Fruit fly (Drosophila melanogaster) whole organism, prepupa: ENCODE results near the gene CG12535.

Experiments
- CG11294 ChIP-seq: fragments of 200-800 bp; sonication (Bioruptor generic); IDR thresholded peaks from 2 replicates; pipeline ENCODE4 v1.3.6; 2022; ENCODE audit warnings: missing biosample characterization, missing genetic modification characterization
- CG11762 ChIP-seq: fragments of 200-800 bp; sonication (Bioruptor generic); optimal IDR thresholded peaks from 3 replicates; lab custom pipeline; 2016; ENCODE audit warnings: missing biosample characterization, missing genetic modification characterization; ENCODE audit not compliant: insufficient read depth
- CG15336 ChIP-seq: fragments of 200-800 bp; sonication (Bioruptor generic); IDR thresholded peaks from 2 replicates; pipeline ENCODE4 v1.3.6; 2022; ENCODE audit warnings: missing biosample characterization, missing genetic modification characterization
- CG1621 ChIP-seq: fragments of 200-800 bp; sonication (Bioruptor generic); optimal IDR thresholded peaks from 3 replicates; lab custom pipeline; 2018; ENCODE audit warnings: missing biosample characterization, mild to moderate bottlenecking, missing genetic modification characterization
- CG16779 ChIP-seq: fragments of 200-800 bp; sonication (Bioruptor generic); optimal IDR thresholded peaks from 3 replicates; lab custom pipeline; 2017; ENCODE audit warnings: missing biosample characterization, mild to moderate bottlenecking, missing genetic modification characterization
- CG31627 ChIP-seq: fragments of 200-800 bp; sonication (Bioruptor generic); optimal IDR thresholded peaks from 3 replicates; lab custom pipeline; 2016; ENCODE audit warnings: missing biosample characterization, missing genetic modification characterization
- CG32006 ChIP-seq: fragments of 200-800 bp; sonication (Bioruptor generic); optimal IDR thresholded peaks from 3 replicates; lab custom pipeline; 2017; ENCODE audit warnings: missing biosample characterization, mild to moderate bottlenecking, missing genetic modification characterization
- CG3919 ChIP-seq: fragments of 200-800 bp; sonication (Bioruptor generic); optimal IDR thresholded peaks from 3 replicates; lab custom pipeline; 2016; ENCODE audit warnings: missing biosample characterization, missing genetic modification characterization
- CG6163 ChIP-seq: fragments of 200-800 bp; sonication (Bioruptor generic); IDR thresholded peaks from 3 replicates; pipeline ENCODE4 v1.3.6; 2022; ENCODE audit warnings: missing biosample characterization, missing genetic modification characterization
- CG6276 ChIP-seq: fragments of 200-800 bp; sonication (Bioruptor generic); optimal IDR thresholded peaks from 2 replicates; lab custom pipeline; 2017; ENCODE audit warnings: missing biosample characterization, mild to moderate bottlenecking, missing genetic modification characterization
- CG6808 ChIP-seq: fragments of 200-800 bp; sonication (Bioruptor generic); optimal IDR thresholded peaks from 3 replicates; lab custom pipeline; 2017; ENCODE audit warnings: missing biosample characterization, missing genetic modification characterization, mild to moderate bottlenecking, moderate library complexity, missing genetic modification reagents
- CG6854 ChIP-seq: fragments of 200-800 bp; sonication (Bioruptor generic); optimal IDR thresholded peaks from 2 replicates; lab custom pipeline; 2017; ENCODE audit warnings: missing biosample characterization, mild to moderate bottlenecking, missing genetic modification characterization
- CG8119 ChIP-seq: fragments of 200-800 bp; sonication (Bioruptor generic); IDR thresholded peaks from 3 replicates; pipeline ENCODE4 v1.3.6; 2022; ENCODE audit warnings: missing biosample characterization, missing genetic modification characterization
- CG8632 ChIP-seq: fragments of 200-800 bp; sonication (Bioruptor generic); optimal IDR thresholded peaks from 3 replicates; lab custom pipeline; 2016; ENCODE audit warnings: missing biosample characterization, missing genetic modification characterization
- CG9139 ChIP-seq: fragments of 200-800 bp; sonication (Bioruptor generic); optimal IDR thresholded peaks from 3 replicates; lab custom pipeline; 2017; ENCODE audit warnings: missing biosample characterization, mild to moderate bottlenecking, missing genetic modification characterization
- Eip75B ChIP-seq: fragments of 200-800 bp; sonication (Bioruptor generic); optimal IDR thresholded peaks from 3 replicates; lab custom pipeline; 2016; ENCODE audit warnings: missing biosample characterization, missing genetic modification characterization
- Eip78C ChIP-seq: fragments of 200-800 bp; sonication (Bioruptor generic); peaks from one replicate; lab custom pipeline; 2016; ENCODE audit warnings: missing biosample characterization, missing genetic modification characterization
- Eip93F ChIP-seq: fragments of 200-800 bp; sonication (Bioruptor generic); optimal IDR thresholded peaks from 2 replicates; lab custom pipeline; 2016; ENCODE audit warnings: missing biosample characterization, mild to moderate bottlenecking, missing genetic modification characterization
- Ets21C ChIP-seq: fragments of 200-800 bp; sonication (Bioruptor generic); optimal IDR thresholded peaks from 3 replicates; lab custom pipeline; 2016; ENCODE audit warnings: missing biosample characterization, missing genetic modification characterization
- Ets96B ChIP-seq: fragments of 200-800 bp; optimal IDR thresholded peaks from 2 replicates; lab custom pipeline; 2019; ENCODE audit warnings: missing biosample characterization, mild to moderate bottlenecking, missing genetic modification characterization, moderate library complexity
- Gug ChIP-seq: fragments of 200-800 bp; sonication (Bioruptor generic); IDR thresholded peaks from 2 replicates; pipeline ENCODE4 v1.3.6; 2022; ENCODE audit warnings: missing biosample characterization, missing genetic modification characterization
- Hr4 ChIP-seq: fragments of 200-800 bp; sonication (Bioruptor generic); optimal IDR thresholded peaks from 3 replicates; lab custom pipeline; 2016; ENCODE audit warnings: missing biosample characterization, missing genetic modification characterization
- Lpt ChIP-seq: fragments of 200-800 bp; sonication (Bioruptor generic); optimal IDR thresholded peaks from 3 replicates; lab custom pipeline; 2016; ENCODE audit warnings: missing biosample characterization, missing genetic modification characterization
- Met ChIP-seq: fragments of 200-800 bp; sonication (Bioruptor generic); optimal IDR thresholded peaks from 3 replicates; lab custom pipeline; 2016; ENCODE audit warnings: missing biosample characterization, missing genetic modification characterization
- OdsH ChIP-seq: fragments of 200-800 bp; sonication (Bioruptor generic); optimal IDR thresholded peaks from 3 replicates; lab custom pipeline; 2016; ENCODE audit warnings: missing biosample characterization, missing genetic modification characterization
- Smox ChIP-seq: fragments of 200-800 bp; sonication (Bioruptor generic); optimal IDR thresholded peaks from 3 replicates; lab custom pipeline; 2016; ENCODE audit warnings: missing biosample characterization, missing genetic modification characterization
- Sox102F ChIP-seq: fragments of 200-800 bp; sonication (Bioruptor generic); optimal IDR thresholded peaks from 2 replicates; lab custom pipeline; 2016; ENCODE audit warnings: missing biosample characterization, mild to moderate bottlenecking, missing genetic modification characterization
- Sox14 ChIP-seq: fragments of 200-800 bp; sonication (Bioruptor generic); optimal IDR thresholded peaks from 3 replicates; lab custom pipeline; 2016; ENCODE audit warnings: missing biosample characterization, missing genetic modification characterization
- achi ChIP-seq: fragments of 200-800 bp; sonication (Bioruptor generic); optimal IDR thresholded peaks from 3 replicates; lab custom pipeline; 2016; ENCODE audit warnings: missing biosample characterization, missing genetic modification characterization
- acj6 ChIP-seq: fragments of 200-800 bp; sonication (Bioruptor generic); optimal IDR thresholded peaks from 3 replicates; lab custom pipeline; 2016; ENCODE audit warnings: missing biosample characterization, missing genetic modification characterization
- cyc ChIP-seq: fragments of 200-800 bp; sonication (Bioruptor generic); optimal IDR thresholded peaks from 3 replicates; lab custom pipeline; 2016; ENCODE audit warnings: missing biosample characterization, missing genetic modification characterization
- eg ChIP-seq: fragments of 200-800 bp; sonication (Bioruptor generic); IDR thresholded peaks from 3 replicates; pipeline ENCODE4 v1.3.6; 2022; ENCODE audit warnings: missing biosample characterization, missing genetic modification characterization
- esn ChIP-seq: fragments of 200-800 bp; sonication (Bioruptor generic); optimal IDR thresholded peaks from 2 replicates; lab custom pipeline; 2016; ENCODE audit warnings: missing biosample characterization, mild to moderate bottlenecking, missing genetic modification characterization, moderate library complexity
- fd85E ChIP-seq: fragments of 200-800 bp; sonication (Bioruptor generic); optimal IDR thresholded peaks from 3 replicates; lab custom pipeline; 2016; ENCODE audit warnings: missing biosample characterization, missing genetic modification characterization
- fkh ChIP-seq: fragments of 200-800 bp; sonication (Bioruptor generic); optimal IDR thresholded peaks from 3 replicates; lab custom pipeline; 2017; ENCODE audit warnings: missing biosample characterization, mild to moderate bottlenecking, missing genetic modification characterization, moderate library complexity
- net ChIP-seq: fragments of 200-800 bp; sonication (Bioruptor generic); optimal IDR thresholded peaks from 3 replicates; lab custom pipeline; 2016; ENCODE audit warnings: missing biosample characterization, missing genetic modification characterization
- pdm3 ChIP-seq: fragments of 200-800 bp; sonication (Bioruptor generic); optimal IDR thresholded peaks from 3 replicates; lab custom pipeline; 2016; ENCODE audit warnings: missing biosample characterization, missing genetic modification characterization
- spab ChIP-seq: fragments of 200-800 bp; sonication (Bioruptor generic); optimal IDR thresholded peaks from 2 replicates; lab custom pipeline; 2017; ENCODE audit warnings: missing biosample characterization, mild to moderate bottlenecking, missing genetic modification characterization, missing genetic modification reagents
- ss ChIP-seq, 2 experiments: fragments of 200-800 bp; sonication (Bioruptor generic); optimal IDR thresholded peaks; 2 replicates in 1 of 2; 3 replicates in 1 of 2; lab custom pipeline; 2017 to 2018; ENCODE audit warnings: mild to moderate bottlenecking in 2 of 2, missing biosample characterization in 2 of 2, missing genetic modification characterization in 2 of 2, moderate library complexity in 1 of 2
- svp ChIP-seq: fragments of 200-800 bp; sonication (Bioruptor generic); peaks from one replicate; lab custom pipeline; 2016; ENCODE audit warnings: missing biosample characterization, missing genetic modification characterization
- topi ChIP-seq: fragments of 200-800 bp; sonication (Bioruptor generic); optimal IDR thresholded peaks from 3 replicates; lab custom pipeline; 2016; ENCODE audit warnings: missing biosample characterization, missing genetic modification characterization
- vri ChIP-seq: fragments of 200-800 bp; sonication (Bioruptor generic); optimal IDR thresholded peaks from 3 replicates; lab custom pipeline; 2016; ENCODE audit warnings: missing biosample characterization, mild to moderate bottlenecking, missing genetic modification characterization

CG12535 gene

DNA sequence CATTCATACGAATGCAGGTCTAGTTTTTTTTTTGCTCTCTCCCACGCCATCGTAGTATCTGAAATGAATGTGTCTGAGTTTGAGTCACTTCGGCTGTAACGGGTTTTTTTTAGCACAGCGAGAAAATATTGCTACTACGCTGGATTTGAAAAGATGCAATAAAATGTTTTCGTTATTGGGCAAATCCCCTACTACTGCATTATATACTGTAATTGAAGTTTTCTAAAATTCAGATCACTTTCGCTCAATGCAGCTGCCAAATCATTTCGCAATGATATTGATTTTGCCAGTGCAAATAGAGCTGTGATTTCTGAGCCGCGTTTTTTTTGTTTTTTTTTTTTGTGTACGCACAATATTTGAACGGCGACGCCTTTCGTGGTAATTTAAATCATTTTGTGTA, 15.8 kb downstream of the CG12535 start (continued):
- TF ChIP-seq CG1621 (tag; lab: Kevin White, UChicago) (peak; percentile 82), ss (GFP tag; optimal IDR thresholded peaks at IDR 0.05; lab: Kevin White, UChicago) (peak; percentile 47 to 82), cyc (GFP tag; lab: Kevin White, UChicago) (peak; percentile 90), acj6 (peak; percentile 86), CG6854 (no peak), Eip93F (GFP tag; lab: Kevin White, UChicago) (no peak), CG9139 (peak; percentile 62), Sox14 (GFP tag; lab: Kevin White, UChicago) (peak; percentile 82), vri (GFP tag; lab: Kevin White, UChicago) (peak; percentile 44), Gug (peak; percentile 84), fd85E (GFP tag; lab: Kevin White, UChicago) (peak; percentile 70), Eip78C (GFP tag; lab: Kevin White, UChicago) (peak; percentile 96), CG32006 (GFP tag; lab: Kevin White, UChicago) (peak; percentile 85), topi (GFP tag; lab: Kevin White, UChicago) (peak; percentile 87), CG15336 (GFP tag; lab: Robert Waterston, UW) (peak; percentile 86), spab (peak; percentile 71), svp (GFP tag; lab: Kevin White, UChicago) (peak; percentile 90), Eip75B (GFP tag; lab: Kevin White, UChicago) (peak; percentile 82), Ets96B (peak; percentile 83), Smox (GFP tag; lab: Kevin White, UChicago) (peak; percentile 66), Sox102F (peak; percentile 75), Lpt (peak; percentile 80), CG16779 (peak; percentile 49), Hr4 (GFP tag; lab: Kevin White, UChicago) (peak; percentile 90), CG6808 (GFP tag; lab: Kevin White, UChicago) (peak; percentile 72), Met (GFP tag; lab: Kevin White, UChicago) (peak; percentile 50), OdsH (GFP tag; lab: Kevin White, UChicago) (peak; percentile 86), CG11294 (GFP tag; lab: Robert Waterston, UW) (peak; percentile 85)

DNA sequence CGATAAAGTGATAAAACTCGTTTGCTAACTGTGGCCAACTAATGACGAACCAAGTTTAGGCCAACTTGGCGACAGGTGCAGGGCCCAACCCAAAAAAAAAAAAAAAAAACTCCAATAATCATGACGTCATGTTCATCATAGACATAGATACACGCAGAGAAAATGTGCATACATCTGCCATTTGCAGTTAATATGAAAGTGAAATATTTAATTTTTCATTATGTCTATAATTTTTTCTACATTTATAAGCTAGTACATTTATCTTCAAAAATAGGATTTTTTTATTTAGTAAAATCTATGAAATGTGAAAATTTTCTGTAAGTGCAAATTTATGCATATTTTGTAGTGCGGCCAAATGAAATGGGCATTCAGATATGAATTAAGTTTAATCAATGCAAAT, 17.1 kb downstream of the CG12535 start:
- TF ChIP-seq CG1621 (tag; lab: Kevin White, UChicago) (no peak), Met (GFP tag; lab: Kevin White, UChicago) (no peak), Eip75B (GFP tag; lab: Kevin White, UChicago) (no peak), OdsH (GFP tag; lab: Kevin White, UChicago) (peak; percentile 18), Eip93F (GFP tag; lab: Kevin White, UChicago) (no peak), CG15336 (GFP tag; lab: Robert Waterston, UW) (peak; percentile 81), pdm3 (peak; percentile 2), achi (GFP tag; lab: Kevin White, UChicago) (peak; percentile 2), esn (GFP tag; lab: Kevin White, UChicago) (no peak), CG31627 (GFP tag; lab: Kevin White, UChicago) (no peak), Gug (peak; percentile 54), CG9139 (no peak), CG8119 (GFP tag; lab: Robert Waterston, UW) (peak; percentile 53; the same call in 1 of the 3 replicates), CG6163 (GFP tag; lab: Robert Waterston, UW) (0 out of 3 replicates have a peak, but pooled peaks have one; percentile 8), CG6854 (no peak), Eip78C (GFP tag; lab: Kevin White, UChicago) (peak; percentile 77), CG32006 (GFP tag; lab: Kevin White, UChicago) (peak; percentile 23), eg (GFP tag; lab: Robert Waterston, UW) (peak; percentile 67)
- TF ChIP-seq, all 60 proteins: peak for 10

DNA sequence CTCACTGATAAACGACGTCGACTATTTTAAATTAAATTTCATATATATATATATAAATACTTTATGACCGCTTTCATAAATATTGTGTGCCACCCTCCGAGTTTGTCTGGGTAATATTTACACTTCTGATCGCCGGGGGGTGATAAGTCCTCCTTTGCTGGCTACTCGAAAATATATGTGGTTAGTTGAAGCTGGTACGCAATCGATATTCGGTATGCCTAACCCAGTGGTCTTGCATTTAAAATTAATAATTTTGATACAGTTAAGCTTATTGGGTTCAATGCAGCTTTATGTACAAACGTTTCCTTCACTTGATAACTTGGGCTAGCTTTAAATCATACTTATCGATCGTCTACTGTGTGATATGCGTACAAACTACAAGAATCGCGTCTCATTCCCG, 18.8 kb downstream of the CG12535 start:
- TF ChIP-seq spab (no peak), fkh (GFP tag; lab: Kevin White, UChicago) (peak; percentile 46)
- TF ChIP-seq, all 60 proteins: peak for 1

DNA sequence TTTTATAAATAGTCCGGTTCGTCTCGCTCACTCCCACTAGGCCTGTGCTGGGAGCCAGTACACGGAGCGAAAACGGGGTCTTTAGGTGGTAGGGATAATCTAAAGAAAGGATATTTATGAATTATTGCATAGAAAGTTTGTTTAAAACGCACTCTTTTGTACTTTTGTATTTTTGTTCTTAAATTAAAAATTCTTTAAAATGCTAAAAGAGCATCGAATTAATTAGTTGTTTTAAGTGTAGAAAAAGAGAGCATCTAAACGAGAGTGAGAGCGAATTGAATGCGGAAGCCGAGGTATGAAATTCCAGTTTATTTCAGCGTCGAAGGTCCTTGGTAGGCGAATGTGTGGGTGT, 21.2 kb downstream of the CG12535 start:
- TF ChIP-seq Sox102F (peak; percentile 97), fkh (GFP tag; lab: Kevin White, UChicago) (no peak), topi (GFP tag; lab: Kevin White, UChicago) (peak; percentile 89), Eip93F (GFP tag; lab: Kevin White, UChicago) (peak; percentile 78), achi (GFP tag; lab: Kevin White, UChicago) (peak; percentile 94), Ets96B (peak; percentile 88), OdsH (GFP tag; lab: Kevin White, UChicago) (peak; percentile 94), CG31627 (GFP tag; lab: Kevin White, UChicago) (peak; percentile 96), CG8632 (GFP tag; lab: Kevin White, UChicago) (peak; percentile 89), esn (GFP tag; lab: Kevin White, UChicago) (peak; percentile 97), CG6276 (GFP tag; lab: Kevin White, UChicago) (peak; percentile 33), spab (peak; percentile 83), Ets21C (GFP tag; lab: Kevin White, UChicago) (peak; percentile 91), CG3919 (GFP tag; lab: Kevin White, UChicago) (peak; percentile 91), CG8119 (GFP tag; lab: Robert Waterston, UW) (peak; percentile 86), Hr4 (GFP tag; lab: Kevin White, UChicago) (peak; percentile 84), Lpt (peak; percentile 84), eg (GFP tag; lab: Robert Waterston, UW) (peak; percentile 69; the same call in 2 of the 3 replicates), CG6163 (GFP tag; lab: Robert Waterston, UW) (peak; percentile 94), CG1621 (tag; lab: Kevin White, UChicago) (peak; percentile 87), net (GFP tag; lab: Kevin White, UChicago) (peak; percentile 91), vri (GFP tag; lab: Kevin White, UChicago) (peak; percentile 95), fd85E (GFP tag; lab: Kevin White, UChicago) (no peak), Met (GFP tag; lab: Kevin White, UChicago) (peak; percentile 91), CG11762 (GFP tag; lab: Kevin White, UChicago) (peak; percentile 72)
